Worm (Caenorhabditis elegans) whole organism, L3 larva: Measurements from ENCODE around the gene Y46D2A.2.

Experiments used
- aly-2 ChIP-seq: fragments of 150-350 bp; optimal IDR thresholded peaks from 2 replicates; lab custom pipeline; 2014; ENCODE audit warnings: missing biosample characterization, missing genetic modification characterization
- ama-1 ChIP-seq: fragments of 150-350 bp; optimal IDR thresholded peaks from 2 replicates; lab custom pipeline; 2018
- ceh-28 ChIP-seq: fragments of 150-350 bp; optimal IDR thresholded peaks from 2 replicates; lab custom pipeline; 2014; ENCODE audit warnings: missing biosample characterization, missing genetic modification reagents, missing genetic modification characterization
- ceh-9 ChIP-seq: sonication (generic microtip); optimal IDR thresholded peaks from 2 replicates; lab custom pipeline; 2018; ENCODE audit warnings: missing biosample characterization, missing genetic modification characterization
- egl-27 ChIP-seq: sonication (generic microtip); optimal IDR thresholded peaks from 4 replicates; lab custom pipeline; 2017; ENCODE audit warnings: missing biosample characterization, missing genetic modification reagents, missing genetic modification characterization
- egl-5 ChIP-seq: fragments of 150-350 bp; optimal IDR thresholded peaks from 2 replicates; lab custom pipeline; 2017; ENCODE audit warnings: missing biosample characterization, missing genetic modification reagents, missing genetic modification characterization, inconsistent platforms
- elt-1 ChIP-seq: fragments of 150-350 bp; optimal IDR thresholded peaks from 2 replicates; lab custom pipeline; 2014; ENCODE audit warnings: missing biosample characterization, missing genetic modification characterization
- elt-2 ChIP-seq: sonication (generic microtip); optimal IDR thresholded peaks from 2 replicates; lab custom pipeline; 2016; ENCODE audit warnings: missing genetic modification reagents, mild to moderate bottlenecking, missing genetic modification characterization, missing compliant biosample characterization
- elt-3 ChIP-seq, 3 experiments: fragments of 150-350 bp in 1 of 3; sonication (generic microtip) in 2 of 3; optimal IDR thresholded peaks; 2 replicates in 2 of 3; 4 replicates in 1 of 3; lab custom pipeline; 2014 to 2017; ENCODE audit warnings: missing biosample characterization in 3 of 3, missing genetic modification characterization in 3 of 3
- eor-1 ChIP-seq, 2 experiments: fragments of 150-350 bp; optimal IDR thresholded peaks; 2 replicates each; lab custom pipeline; 2014 to 2018; ENCODE audit warnings: missing biosample characterization in 2 of 2, missing genetic modification characterization in 2 of 2
- fos-1 ChIP-seq: fragments of 150-350 bp; optimal IDR thresholded peaks from 2 replicates; lab custom pipeline; 2014; ENCODE audit warnings: missing biosample characterization, missing genetic modification characterization
- hmg-11 ChIP-seq: sonication (generic microtip); optimal IDR thresholded peaks from 2 replicates; lab custom pipeline; 2016; ENCODE audit warnings: missing genetic modification characterization, missing compliant biosample characterization
- jun-1 ChIP-seq: fragments of 150-350 bp; optimal IDR thresholded peaks from 2 replicates; lab custom pipeline; 2014; ENCODE audit warnings: missing biosample characterization, missing genetic modification reagents, missing genetic modification characterization
- lin-15B ChIP-seq: fragments of 150-350 bp; optimal IDR thresholded peaks from 2 replicates; lab custom pipeline; 2014; ENCODE audit warnings: missing biosample characterization, missing genetic modification characterization
- lin-39 ChIP-seq: fragments of 150-350 bp; optimal IDR thresholded peaks from 2 replicates; lab custom pipeline; 2018; ENCODE audit warnings: missing biosample characterization, missing genetic modification reagents, missing genetic modification characterization
- lsy-12 ChIP-seq: sonication (generic microtip); optimal IDR thresholded peaks from 2 replicates; lab custom pipeline; 2016; ENCODE audit warnings: mild to moderate bottlenecking, missing genetic modification characterization, missing compliant biosample characterization
- mdl-1 ChIP-seq: fragments of 150-350 bp; optimal IDR thresholded peaks from 2 replicates; lab custom pipeline; 2014; ENCODE audit warnings: missing biosample characterization, missing genetic modification characterization
- mml-1 ChIP-seq: fragments of 150-350 bp; sonication (generic microtip); optimal IDR thresholded peaks from 3 replicates; lab custom pipeline; 2014; ENCODE audit warnings: missing biosample characterization, missing genetic modification characterization
- nfya-1 ChIP-seq: sonication (generic microtip); optimal IDR thresholded peaks from 2 replicates; lab custom pipeline; 2017; ENCODE audit warnings: missing genetic modification characterization, mild to moderate bottlenecking, missing compliant biosample characterization, antibody characterized with exemption, moderate library complexity; ENCODE audit not compliant: insufficient read depth
- nhr-11 ChIP-seq: fragments of 150-350 bp; optimal IDR thresholded peaks from 2 replicates; lab custom pipeline; 2014; ENCODE audit warnings: missing biosample characterization, missing genetic modification characterization
- nhr-23 ChIP-seq: fragments of 150-350 bp; optimal IDR thresholded peaks from 2 replicates; lab custom pipeline; 2014; ENCODE audit warnings: missing biosample characterization, missing genetic modification reagents, missing genetic modification characterization
- nhr-237 ChIP-seq: fragments of 150-350 bp; optimal IDR thresholded peaks from 2 replicates; lab custom pipeline; 2014; ENCODE audit warnings: missing biosample characterization, missing genetic modification characterization
- nhr-25 ChIP-seq: sonication (generic microtip); optimal IDR thresholded peaks from 2 replicates; lab custom pipeline; 2017; ENCODE audit warnings: missing biosample characterization, missing genetic modification characterization
- nhr-28 ChIP-seq: fragments of 150-350 bp; optimal IDR thresholded peaks from 2 replicates; lab custom pipeline; 2014; ENCODE audit warnings: missing biosample characterization, missing genetic modification characterization
- nhr-67 ChIP-seq: fragments of 150-350 bp; optimal IDR thresholded peaks from 2 replicates; lab custom pipeline; 2014; ENCODE audit warnings: missing biosample characterization, missing genetic modification characterization
- nhr-76 ChIP-seq: fragments of 150-350 bp; sonication (generic microtip); optimal IDR thresholded peaks from 5 replicates; lab custom pipeline; 2014; ENCODE audit warnings: missing biosample characterization, missing genetic modification characterization
- nhr-77 ChIP-seq: fragments of 150-350 bp; optimal IDR thresholded peaks from 2 replicates; lab custom pipeline; 2014; ENCODE audit warnings: missing biosample characterization, missing genetic modification characterization
- pha-4 ChIP-seq: fragments of 150-350 bp; optimal IDR thresholded peaks from 2 replicates; lab custom pipeline; 2014; ENCODE audit warnings: missing biosample characterization, missing genetic modification reagents, missing genetic modification characterization
- sea-2 ChIP-seq: fragments of 150-350 bp; sonication (generic microtip); optimal IDR thresholded peaks from 4 replicates; lab custom pipeline; 2014; ENCODE audit warnings: missing biosample characterization, missing genetic modification reagents, missing genetic modification characterization
- skn-1 ChIP-seq: fragments of 150-350 bp; optimal IDR thresholded peaks from 2 replicates; lab custom pipeline; 2014; ENCODE audit warnings: missing biosample characterization, missing genetic modification characterization
- snpc-4 ChIP-seq: fragments of 150-350 bp; optimal IDR thresholded peaks from 2 replicates; lab custom pipeline; 2014; ENCODE audit warnings: missing biosample characterization, missing genetic modification characterization
- tbx-2 ChIP-seq: sonication (generic microtip); optimal IDR thresholded peaks from 2 replicates; lab custom pipeline; 2016; ENCODE audit warnings: mild to moderate bottlenecking, missing genetic modification characterization, missing compliant biosample characterization
- unc-39 ChIP-seq: sonication (generic microtip); optimal IDR thresholded peaks from 4 replicates; lab custom pipeline; 2017; ENCODE audit warnings: missing biosample characterization, missing genetic modification characterization
- unc-62 ChIP-seq: fragments of 150-350 bp; sonication (generic microtip); optimal IDR thresholded peaks from 4 replicates; lab custom pipeline; 2014; ENCODE audit warnings: missing biosample characterization, missing genetic modification reagents, missing genetic modification characterization
- zag-1 ChIP-seq: fragments of 150-350 bp; optimal IDR thresholded peaks from 2 replicates; lab custom pipeline; 2014; ENCODE audit warnings: missing biosample characterization, missing genetic modification characterization
- ztf-4 ChIP-seq: fragments of 150-350 bp; optimal IDR thresholded peaks from 2 replicates; lab custom pipeline; 2014; ENCODE audit warnings: missing biosample characterization, missing genetic modification characterization

Y46D2A.2 gene

DNA sequence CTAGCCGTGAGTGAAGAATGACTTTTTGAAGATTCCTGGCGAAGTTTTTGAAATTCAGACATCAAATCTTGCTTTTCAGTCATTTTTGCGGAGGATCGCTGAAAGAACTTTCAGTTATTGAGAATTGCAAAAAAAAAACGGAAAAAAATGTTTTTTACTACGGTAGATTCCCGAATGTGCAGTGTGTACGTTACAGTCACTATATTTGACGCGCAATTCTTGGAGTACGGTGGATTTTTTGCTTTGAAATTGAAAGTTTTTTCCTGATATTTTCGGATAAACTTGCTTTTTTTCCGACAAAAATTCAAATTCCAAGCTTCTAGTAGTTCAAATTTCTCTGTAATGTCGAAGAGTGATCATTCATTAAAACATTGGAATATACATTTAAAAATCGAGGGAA lies 18.9 kb upstream of the Y46D2A.2 start, which contains the start of gene F14D2.11:
Gene F14D2.11 (minus strand): TSS at position 101 of the 400 bp plus-strand sequence.
- TF ChIP-seq fos-1 (tag; lab: Kevin White, UChicago) (no peak), nhr-11 (tag; lab: Kevin White, UChicago) (no peak), sea-2 (no peak), nhr-25 (no peak)

DNA sequence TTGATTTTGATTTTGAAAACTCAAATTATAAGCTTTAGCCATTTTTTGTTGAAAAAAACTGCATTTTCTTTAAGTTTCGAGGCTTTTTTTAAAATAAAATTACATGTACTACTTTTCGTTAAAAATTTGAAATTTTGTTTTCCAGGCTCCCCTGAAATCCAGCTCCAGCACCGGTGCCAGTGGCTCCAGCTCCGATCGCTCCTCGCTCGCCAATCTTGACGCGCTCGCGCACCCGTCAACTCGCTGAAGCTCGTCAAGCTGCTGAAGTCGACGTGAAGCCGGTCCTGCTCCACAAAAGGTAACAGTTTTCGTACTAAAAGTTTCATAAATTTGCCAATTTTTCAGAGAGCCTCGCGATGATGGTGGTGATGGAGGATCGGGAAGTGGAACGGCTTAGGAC lies 17.7 kb upstream of the Y46D2A.2 start:
- no peak for TF ChIP-seq pha-4
- TF ChIP-seq jun-1 (tag; lab: Kevin White, UChicago) = no peak
- TF ChIP-seq lsy-12 (tag; lab: Kevin White, UChicago) = no peak
- no peak for TF ChIP-seq eor-1 (tag; optimal IDR thresholded peaks at IDR 0.05; lab: Kevin White, UChicago)
- TF ChIP-seq snpc-4 (tag; lab: Kevin White, UChicago) = no peak
- no peak for TF ChIP-seq nhr-76
- TF ChIP-seq elt-3 (tag; optimal IDR thresholded peaks at IDR 0.05; lab: Kevin White, UChicago) = no peak
- no peak for TF ChIP-seq mdl-1 (tag; lab: Kevin White, UChicago)
- TF ChIP-seq nhr-67 = no peak
- TF ChIP-seq elt-2 (tag; lab: Kevin White, UChicago) = no peak
- TF ChIP-seq nhr-77 (tag; lab: Kevin White, UChicago) = no peak
- no peak for TF ChIP-seq nhr-28
- TF ChIP-seq egl-5 (tag; lab: Kevin White, UChicago) = no peak
- TF ChIP-seq mml-1 (tag; lab: Kevin White, UChicago) = no peak
- TF ChIP-seq sea-2 = no peak
- TF ChIP-seq aly-2 = no peak
- TF ChIP-seq unc-39 = no peak
- no peak for TF ChIP-seq skn-1 (tag; lab: Kevin White, UChicago)
- no peak for TF ChIP-seq egl-27 (tag; lab: Kevin White, UChicago)
- TF ChIP-seq nhr-23 = no peak

DNA sequence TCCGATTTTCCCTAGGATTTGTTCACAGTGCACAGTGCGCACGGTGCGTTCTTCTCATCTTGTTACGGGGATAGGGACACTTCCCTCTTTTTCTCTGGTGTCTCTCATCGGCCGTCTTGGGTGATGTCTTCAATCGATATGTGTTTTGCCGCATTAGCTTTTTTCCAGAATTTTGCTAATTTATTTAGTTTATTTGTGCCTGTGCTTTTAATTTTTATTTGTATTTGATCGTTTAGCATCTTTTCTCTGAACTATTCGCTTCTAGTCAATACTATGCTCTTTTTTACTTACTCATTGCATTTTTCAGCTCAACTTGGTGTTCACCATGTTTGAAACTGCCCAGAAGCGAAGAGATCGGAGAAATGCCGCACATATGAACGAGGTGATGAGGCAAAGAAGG lies 17.2 kb upstream of the Y46D2A.2 start, which contains the start of gene F14D2.5:
Gene F14D2.5 (plus strand): TSS at position 301 of the 400 bp plus-strand sequence.
- TF ChIP-seq ztf-4 (tag; lab: Kevin White, UChicago) (no peak), elt-1 (tag; lab: Kevin White, UChicago) (no peak), ama-1 (lab: Kevin White, UChicago) (no peak)

DNA sequence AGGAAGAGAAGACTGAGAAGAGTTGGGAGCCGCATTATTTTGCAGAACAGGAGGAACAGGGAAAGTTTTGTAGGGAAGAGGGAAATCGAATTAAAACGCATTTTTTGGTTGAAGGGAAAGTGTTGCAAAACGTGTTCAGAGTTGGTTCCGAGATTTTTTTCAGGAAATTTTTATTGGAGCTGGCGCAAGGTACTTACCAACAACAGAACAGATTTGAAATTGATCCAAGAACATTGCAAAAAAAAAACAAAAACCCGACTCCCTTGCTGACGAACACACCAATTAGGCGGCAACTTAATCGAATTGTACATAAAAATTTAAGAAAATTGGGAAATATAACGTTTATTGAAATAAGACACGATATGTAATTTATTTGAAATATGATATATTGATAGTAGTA lies 15.5 kb upstream of the Y46D2A.2 start, which contains the start of gene F14D2.7:
Gene F14D2.7 (minus strand): TSS at position 101 of the 400 bp plus-strand sequence.
- TF ChIP-seq nhr-76 (no peak), ztf-4 (tag; lab: Kevin White, UChicago) (no peak), tbx-2 (tag; lab: Kevin White, UChicago) (no peak), sea-2 (no peak), nfya-1 (tag; lab: Kevin White, UChicago) (no peak), jun-1 (tag; lab: Kevin White, UChicago) (no peak), ceh-28 (tag; lab: Kevin White, UChicago) (no peak), zag-1 (tag; lab: Kevin White, UChicago) (no peak), fos-1 (tag; lab: Kevin White, UChicago) (no peak), lin-15B (tag; lab: Kevin White, UChicago) (no peak)

DNA sequence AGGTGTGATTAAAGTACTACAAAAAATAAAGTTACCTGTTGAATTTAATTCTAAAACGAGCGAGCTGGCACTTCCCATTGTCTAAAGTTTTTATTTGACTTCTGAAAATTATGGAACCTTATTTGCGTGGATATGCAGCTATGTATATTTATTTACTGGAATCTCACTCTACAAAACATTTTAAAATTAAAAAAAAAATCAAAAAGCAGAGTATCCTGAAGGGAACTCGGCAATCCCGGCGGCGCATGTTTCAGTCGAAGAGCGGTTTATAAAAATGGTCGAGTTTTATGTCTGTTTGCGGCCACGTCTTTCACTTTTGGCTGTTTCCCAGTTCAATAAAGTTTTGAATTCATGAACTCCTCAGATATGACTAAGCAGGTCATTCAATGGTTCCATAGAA lies 14.0 kb upstream of the Y46D2A.2 start, which contains the start of gene F14D2.19:
Gene F14D2.19 (minus strand): TSS at position 101 of the 400 bp plus-strand sequence.
- no peak for TF ChIP-seq lin-39 (tag; lab: Kevin White, UChicago)
- no peak for TF ChIP-seq lsy-12 (tag; lab: Kevin White, UChicago)
- TF ChIP-seq ztf-4 (tag; lab: Kevin White, UChicago) = no peak
- no peak for TF ChIP-seq ceh-28 (tag; lab: Kevin White, UChicago)
- no peak for TF ChIP-seq ama-1 (lab: Kevin White, UChicago)
- no peak for TF ChIP-seq elt-1 (tag; lab: Kevin White, UChicago)
- TF ChIP-seq nhr-25 = no peak
- no peak for TF ChIP-seq hmg-11 (tag; lab: Kevin White, UChicago)
- no peak for TF ChIP-seq eor-1 (tag; optimal IDR thresholded peaks at IDR 0.05; lab: Kevin White, UChicago)
- no peak for TF ChIP-seq nhr-11 (tag; lab: Kevin White, UChicago)
- TF ChIP-seq nhr-237 = no peak
- no peak for TF ChIP-seq unc-62 (GFP tag; lab: Kevin White, UChicago)
- TF ChIP-seq ceh-9 (tag; lab: Kevin White, UChicago) = no peak
- no peak for TF ChIP-seq zag-1 (tag; lab: Kevin White, UChicago)
- TF ChIP-seq, all 47 proteins: peak for 0
